Fruit fly (Drosophila melanogaster): Measurements from ENCODE around the gene CG9951.

The CG9951 gene

dm6 chr3L:16865123-16865831, 2.3 kb downstream of the CG9951 start, which contains the start of gene Lmpt (continued):
- TF ChIP-seq CG12299 (tag; optimal IDR thresholded peaks at IDR 0.05) (no peak), tgo (GFP tag; IDR thresholded peaks at IDR 0.05) (no peak), CG7963 (GFP tag; IDR thresholded peaks at IDR 0.05; ENCODE audit: partially characterized antibody) (no peak), CG5180 (GFP tag; optimal IDR thresholded peaks at IDR 0.05) (no peak), Antp (GFP tag; optimal IDR thresholded peaks at IDR 0.05) (no peak), tio (GFP tag; optimal IDR thresholded peaks at IDR 0.05) (no peak), PHDP (tag; optimal IDR thresholded peaks at IDR 0.05) (peak; percentile 30), Med (GFP tag) (peak; percentile 77), oc (tag; optimal IDR thresholded peaks at IDR 0.05) (no peak), Sin3A (optimal IDR thresholded peaks at IDR 0.05) (peak; percentile 38), Atf6 (GFP tag; IDR thresholded peaks at IDR 0.05) (no peak), CG2116 (GFP tag; optimal IDR thresholded peaks at IDR 0.05) (peak; percentile 13), CG6854 (GFP tag; optimal IDR thresholded peaks at IDR 0.05) (no peak), CG33213 (GFP tag; optimal IDR thresholded peaks at IDR 0.05) (no peak), gt (GFP tag; IDR thresholded peaks at IDR 0.05) (no peak), lab (GFP tag; optimal IDR thresholded peaks at IDR 0.05) (no peak), kay (GFP tag; optimal IDR thresholded peaks at IDR 0.05) (no peak), Nf-YC (tag; optimal IDR thresholded peaks at IDR 0.05) (no peak), CG2889 (GFP tag; IDR thresholded peaks at IDR 0.05) (no peak), CG43689 (GFP tag; IDR thresholded peaks at IDR 0.05) (no peak), vvl (GFP tag; IDR thresholded peaks at IDR 0.05) (peak; percentile 28; the same call in 1 of the 2 replicates), Hr39 (optimal IDR thresholded peaks at IDR 0.05) (no peak), Bdp1 (GFP tag; optimal IDR thresholded peaks at IDR 0.05) (no peak), bab2 (GFP tag; optimal IDR thresholded peaks at IDR 0.05) (no peak), dmrt99B (tag; optimal IDR thresholded peaks at IDR 0.05) (no peak), CG12104 (GFP tag; optimal IDR thresholded peaks at IDR 0.05) (no peak), kah (GFP tag; optimal IDR thresholded peaks at IDR 0.05) (no peak), emc (GFP tag; optimal IDR thresholded peaks at IDR 0.05) (no peak), Ets97D (GFP tag; optimal IDR thresholded peaks at IDR 0.05) (peak; percentile 38), salm (tag; optimal IDR thresholded peaks at IDR 0.05) (no peak), stc (GFP tag; IDR thresholded peaks at IDR 0.05) (no peak), CG18599 (GFP tag; optimal IDR thresholded peaks at IDR 0.05) (no peak), HmgD (GFP tag; optimal IDR thresholded peaks at IDR 0.05) (no peak), shn (GFP tag; optimal IDR thresholded peaks at IDR 0.05) (no peak), CG9876 (GFP tag; optimal IDR thresholded peaks at IDR 0.05) (no peak), H15 (GFP tag; IDR thresholded peaks at IDR 0.05) (no peak), CHES-1-like (GFP tag; optimal IDR thresholded peaks at IDR 0.05) (no peak), NK7.1 (GFP tag; optimal IDR thresholded peaks at IDR 0.05) (no peak), schlank (tag; optimal IDR thresholded peaks at IDR 0.05) (no peak), CG1647 (GFP tag; optimal IDR thresholded peaks at IDR 0.05) (no peak), H2.0 (GFP tag; IDR thresholded peaks at IDR 0.05) (no peak), crc (GFP tag; optimal IDR thresholded peaks at IDR 0.05) (no peak), CG1529 (GFP tag; optimal IDR thresholded peaks at IDR 0.05) (no peak), Doc2 (GFP tag; IDR thresholded peaks at IDR 0.05) (no peak), CG10274 (GFP tag; optimal IDR thresholded peaks at IDR 0.05) (no peak), fru (optimal IDR thresholded peaks at IDR 0.05) (no peak), CrebB (tag; optimal IDR thresholded peaks at IDR 0.05) (no peak), pfk (GFP tag; optimal IDR thresholded peaks at IDR 0.05) (no peak), vfl (GFP tag; optimal IDR thresholded peaks at IDR 0.05) (no peak), CG12769 (tag; optimal IDR thresholded peaks at IDR 0.05) (no peak), CG10321 (GFP tag; IDR thresholded peaks at IDR 0.05) (no peak), tup (GFP tag; optimal IDR thresholded peaks at IDR 0.05) (no peak), CG11398 (GFP tag; optimal IDR thresholded peaks at IDR 0.05) (no peak)

All from whole organism, embryonic.